Worm (Caenorhabditis elegans) whole organism, L4 larva: ENCODE data around the gene C16C8.22.

Experiments
- F44E2.7 ChIP-seq: fragments of 200-800 bp; sonication (Bioruptor generic); IDR thresholded peaks from 2 replicates; pipeline ENCODE4 v2.1.2; 2022; ENCODE audit warnings: missing genetic modification characterization, missing compliant biosample characterization
- ceh-82 ChIP-seq: sonication (generic microtip); optimal IDR thresholded peaks from 2 replicates; lab custom pipeline; 2017; ENCODE audit warnings: missing biosample characterization, missing genetic modification characterization
- ctbp-1 ChIP-seq: fragments of 200-800 bp; sonication (Bioruptor generic); IDR thresholded peaks from 2 replicates; pipeline ENCODE4 v1.3.6; 2022; ENCODE audit warnings: missing genetic modification reagents, missing genetic modification characterization, missing compliant biosample characterization
- hmg-1.1 ChIP-seq: fragments of 200-800 bp; sonication (Bioruptor generic); IDR thresholded peaks from 2 replicates; pipeline ENCODE4 v1.3.6; 2022; ENCODE audit warnings: missing genetic modification reagents, missing genetic modification characterization, missing compliant biosample characterization
- jun-1 ChIP-seq: fragments of 150-350 bp; optimal IDR thresholded peaks from 2 replicates; lab custom pipeline; 2014; ENCODE audit warnings: missing biosample characterization, missing genetic modification reagents, missing genetic modification characterization
- lsy-2 ChIP-seq, 2 experiments: fragments of 150-350 bp in 1 of 2; sonication (generic microtip) in 1 of 2; optimal IDR thresholded peaks; 2 replicates each; lab custom pipeline; 2014 to 2017; ENCODE audit warnings: missing biosample characterization in 2 of 2, missing genetic modification characterization in 2 of 2
- mxl-2 ChIP-seq: fragments of 200-800 bp; sonication (Bioruptor generic); conservative IDR thresholded peaks from 2 replicates; pipeline ENCODE4 v1.3.6; 2022; ENCODE audit warnings: missing genetic modification reagents, missing genetic modification characterization, missing compliant biosample characterization
- nhr-28 ChIP-seq: fragments of 150-350 bp; optimal IDR thresholded peaks from 2 replicates; lab custom pipeline; 2014; ENCODE audit warnings: missing biosample characterization, missing genetic modification characterization
- nhr-76 ChIP-seq: fragments of 150-350 bp; optimal IDR thresholded peaks from 2 replicates; lab custom pipeline; 2014; ENCODE audit warnings: missing biosample characterization, missing genetic modification characterization
- pha-4 ChIP-seq, 2 experiments: fragments of 150-350 bp in 1 of 2; fragments of 200-800 bp in 1 of 2; sonication (Bioruptor generic) in 1 of 2; IDR thresholded peaks in 1 of 2; optimal IDR thresholded peaks in 1 of 2; 2 replicates each; pipeline versions ENCODE4 v1.3.6 to Lab custom; 2014 to 2022; ENCODE audit warnings: missing genetic modification characterization in 2 of 2, missing genetic modification reagents in 2 of 2, missing biosample characterization in 1 of 2, missing compliant biosample characterization in 1 of 2
- php-3 ChIP-seq: fragments of 200-800 bp; sonication (Bioruptor generic); IDR thresholded peaks from 2 replicates; pipeline ENCODE4 v1.3.6; 2022; ENCODE audit warnings: missing genetic modification reagents, missing genetic modification characterization, missing compliant biosample characterization
- unc-130 ChIP-seq: sonication (generic microtip); optimal IDR thresholded peaks from 2 replicates; lab custom pipeline; 2016; ENCODE audit warnings: missing genetic modification reagents, missing genetic modification characterization, missing compliant biosample characterization
- zag-1 ChIP-seq: fragments of 150-350 bp; optimal IDR thresholded peaks from 2 replicates; lab custom pipeline; 2014; ENCODE audit warnings: missing biosample characterization, missing genetic modification characterization

- TF ChIP-seq nhr-28 (tag; lab: Kevin White, UChicago) (no peak), hmg-1.1 (GFP tag; lab: Robert Waterston, UW) (no peak), ctbp-1 (GFP tag; lab: Robert Waterston, UW) (no peak), lsy-2 (tag; optimal IDR thresholded peaks at IDR 0.05; lab: Kevin White, UChicago) (no peak), jun-1 (tag; lab: Kevin White, UChicago) (no peak), F44E2.7 (no peak), php-3 (GFP tag; lab: Robert Waterston, UW) (no peak), unc-130 (GFP tag; lab: Kevin White, UChicago) (no peak), pha-4 (GFP tag; IDR thresholded peaks at IDR 0.05; lab: Robert Waterston, UW) (no peak), pha-4 (tag; optimal IDR thresholded peaks at IDR 0.05; lab: Kevin White, UChicago) (no peak), ceh-82 (no peak), zag-1 (no peak), mxl-2 (no peak), nhr-76 (no peak)
Measured at ce11 chrII:3395484-3395883, 47.6 kb downstream of the C16C8.22 start, which contains the start of gene nep-20.
